Fruit fly (Drosophila melanogaster) whole organism, embryonic: ENCODE data around the gene CG11550.

Experiments
- Ada2b ChIP-seq: fragments of 200-800 bp; sonication (Bioruptor generic); IDR thresholded peaks from 2 replicates; pipeline ENCODE4 v1.3.6; 2022; ENCODE audit warnings: missing biosample characterization, missing genetic modification characterization
- B-H2 ChIP-seq: fragments of 200-800 bp; sonication (Bioruptor generic); optimal IDR thresholded peaks from 2 replicates; lab custom pipeline; 2018; ENCODE audit warnings: missing biosample characterization, mild to moderate bottlenecking, missing genetic modification characterization
- Bgb ChIP-seq: fragments of 200-800 bp; sonication (Bioruptor generic); IDR thresholded peaks from 2 replicates; pipeline ENCODE4 v1.3.6; 2022; ENCODE audit warnings: missing biosample characterization, missing genetic modification characterization; ENCODE audit not compliant: partially characterized antibody
- Blimp-1 ChIP-seq: fragments of 200-800 bp; sonication (Bioruptor generic); optimal IDR thresholded peaks from 3 replicates; lab custom pipeline; 2018; ENCODE audit warnings: missing biosample characterization, missing genetic modification characterization, mild to moderate bottlenecking, moderate library complexity, missing genetic modification reagents
- CG10565 ChIP-seq: fragments of 200-800 bp; sonication (Bioruptor generic); optimal IDR thresholded peaks from 3 replicates; lab custom pipeline; 2016; ENCODE audit warnings: missing biosample characterization, mild to moderate bottlenecking, missing genetic modification characterization
- CG10654 ChIP-seq: fragments of 200-800 bp; sonication (Bioruptor generic); optimal IDR thresholded peaks from 2 replicates; lab custom pipeline; 2016; ENCODE audit warnings: missing biosample characterization, missing genetic modification characterization
- CG11504 ChIP-seq: fragments of 200-800 bp; sonication (Bioruptor generic); optimal IDR thresholded peaks from 3 replicates; lab custom pipeline; 2019; ENCODE audit warnings: missing biosample characterization, mild to moderate bottlenecking, missing genetic modification characterization, moderate library complexity
- CG11560 ChIP-seq: fragments of 200-800 bp; sonication (Bioruptor generic); IDR thresholded peaks from 3 replicates; pipeline ENCODE4 v1.3.6; 2022; ENCODE audit warnings: missing biosample characterization, missing genetic modification characterization
- CG12155 ChIP-seq: fragments of 200-800 bp; sonication (Bioruptor generic); optimal IDR thresholded peaks from 3 replicates; lab custom pipeline; 2016; ENCODE audit warnings: missing biosample characterization, missing genetic modification characterization
- CG12391 ChIP-seq: fragments of 200-800 bp; sonication (Bioruptor generic); optimal IDR thresholded peaks from 3 replicates; lab custom pipeline; 2018; ENCODE audit warnings: missing biosample characterization, mild to moderate bottlenecking, missing genetic modification characterization, moderate library complexity
- CG12659 ChIP-seq: fragments of 200-800 bp; sonication (Bioruptor generic); optimal IDR thresholded peaks from 3 replicates; lab custom pipeline; 2017; ENCODE audit warnings: mild to moderate bottlenecking, missing biosample characterization, missing genetic modification reagents, missing genetic modification characterization
- CG15479 ChIP-seq: fragments of 200-800 bp; sonication (Bioruptor generic); optimal IDR thresholded peaks from 3 replicates; lab custom pipeline; 2019; ENCODE audit warnings: missing biosample characterization, mild to moderate bottlenecking, missing genetic modification characterization, moderate library complexity
- CG17328 ChIP-seq: fragments of 200-800 bp; sonication (Bioruptor generic); IDR thresholded peaks from 2 replicates; pipeline ENCODE4 v1.3.6; 2022; ENCODE audit warnings: missing biosample characterization, missing genetic modification characterization
- CG18599 ChIP-seq: fragments of 200-800 bp; sonication (Bioruptor generic); optimal IDR thresholded peaks from 3 replicates; lab custom pipeline; 2017; ENCODE audit warnings: missing biosample characterization, missing genetic modification characterization, mild to moderate bottlenecking, moderate library complexity, missing genetic modification reagents
- CG18619 ChIP-seq: fragments of 200-800 bp; sonication (Bioruptor generic); optimal IDR thresholded peaks from 3 replicates; lab custom pipeline; 2017; ENCODE audit warnings: missing biosample characterization, mild to moderate bottlenecking, missing genetic modification characterization
- CG2202 ChIP-seq: fragments of 200-800 bp; sonication (Bioruptor generic); optimal IDR thresholded peaks from 2 replicates; lab custom pipeline; 2018; ENCODE audit warnings: missing biosample characterization, mild to moderate bottlenecking, missing genetic modification characterization
- CG30403 ChIP-seq: fragments of 200-800 bp; sonication (Bioruptor generic); optimal IDR thresholded peaks from 3 replicates; lab custom pipeline; 2016; ENCODE audit warnings: missing biosample characterization, missing genetic modification characterization
- CG4424 ChIP-seq: fragments of 200-800 bp; sonication (Bioruptor generic); optimal IDR thresholded peaks from 3 replicates; lab custom pipeline; 2016; ENCODE audit warnings: missing biosample characterization, missing genetic modification characterization
- CG5953 ChIP-seq: fragments of 200-800 bp; sonication (Bioruptor generic); IDR thresholded peaks from 2 replicates; pipeline ENCODE4 v1.3.6; 2022; ENCODE audit warnings: missing biosample characterization, missing genetic modification characterization
- CG6791 ChIP-seq: fragments of 200-800 bp; sonication (Bioruptor generic); IDR thresholded peaks from 3 replicates; pipeline ENCODE4 v1.3.6; 2022; ENCODE audit warnings: missing biosample characterization, missing genetic modification characterization; ENCODE audit not compliant: partially characterized antibody
- CG7839 ChIP-seq: fragments of 200-800 bp; sonication (Bioruptor generic); optimal IDR thresholded peaks from 3 replicates; lab custom pipeline; 2018; ENCODE audit warnings: missing biosample characterization, mild to moderate bottlenecking, missing genetic modification characterization, moderate library complexity
- CG8924 ChIP-seq: fragments of 200-800 bp; optimal IDR thresholded peaks from 3 replicates; lab custom pipeline; 2019; ENCODE audit warnings: missing biosample characterization, mild to moderate bottlenecking, missing genetic modification characterization, moderate library complexity
- Dad ChIP-seq: fragments of 200-800 bp; sonication (Bioruptor generic); optimal IDR thresholded peaks from 3 replicates; lab custom pipeline; 2016; ENCODE audit warnings: missing biosample characterization, missing genetic modification characterization
- Deaf1 ChIP-seq: fragments of 200-800 bp; optimal IDR thresholded peaks from 3 replicates; lab custom pipeline; 2019; ENCODE audit warnings: missing biosample characterization, mild to moderate bottlenecking, missing genetic modification characterization, moderate library complexity
- Dp ChIP-seq: fragments of 200-800 bp; sonication (Bioruptor generic); optimal IDR thresholded peaks from 2 replicates; lab custom pipeline; 2018; ENCODE audit warnings: missing biosample characterization, mild to moderate bottlenecking, missing genetic modification characterization, moderate library complexity
- Fer3 ChIP-seq: fragments of 200-800 bp; sonication (Bioruptor generic); optimal IDR thresholded peaks from 2 replicates; lab custom pipeline; 2018; ENCODE audit warnings: missing biosample characterization, mild to moderate bottlenecking, missing genetic modification characterization, moderate library complexity
- Lim3 ChIP-seq: fragments of 200-800 bp; sonication (Bioruptor generic); IDR thresholded peaks from 2 replicates; pipeline ENCODE4 v1.3.6; 2022; ENCODE audit warnings: missing biosample characterization, missing genetic modification characterization
- NC2β ChIP-seq: fragments of 200-800 bp; sonication (Bioruptor generic); optimal IDR thresholded peaks from 2 replicates; lab custom pipeline; 2016; ENCODE audit warnings: missing biosample characterization, missing genetic modification characterization
- NfI ChIP-seq: fragments of 200-800 bp; sonication (Bioruptor generic); optimal IDR thresholded peaks from 3 replicates; lab custom pipeline; 2018; ENCODE audit warnings: missing biosample characterization, mild to moderate bottlenecking, missing genetic modification characterization, moderate library complexity
- Sox100B ChIP-seq: fragments of 200-800 bp; sonication (Bioruptor generic); optimal IDR thresholded peaks from 3 replicates; lab custom pipeline; 2018; ENCODE audit warnings: missing biosample characterization, mild to moderate bottlenecking, missing genetic modification characterization
- Sry-δ ChIP-seq: fragments of 200-800 bp; sonication (Bioruptor generic); optimal IDR thresholded peaks from 2 replicates; lab custom pipeline; 2016; ENCODE audit warnings: missing biosample characterization, missing genetic modification characterization
- al ChIP-seq: fragments of 200-800 bp; sonication (Bioruptor generic); IDR thresholded peaks from 2 replicates; pipeline ENCODE4 v1.3.6; 2022; ENCODE audit warnings: missing biosample characterization, missing genetic modification characterization
- cas ChIP-seq: fragments of 200-800 bp; sonication (Bioruptor generic); IDR thresholded peaks from 2 replicates; pipeline ENCODE4 v1.3.6; 2022; ENCODE audit warnings: missing biosample characterization, missing genetic modification characterization
- caup ChIP-seq: fragments of 200-800 bp; sonication (Bioruptor generic); optimal IDR thresholded peaks from 3 replicates; lab custom pipeline; 2017; ENCODE audit warnings: missing biosample characterization, mild to moderate bottlenecking, missing genetic modification characterization, moderate library complexity; ENCODE audit not compliant: severe bottlenecking
- chm ChIP-seq: fragments of 200-800 bp; sonication (Bioruptor generic); IDR thresholded peaks from 2 replicates; pipeline ENCODE4 v1.3.6; 2022; ENCODE audit warnings: missing biosample characterization, missing genetic modification characterization
- cwo ChIP-seq: fragments of 200-800 bp; sonication (Bioruptor generic); optimal IDR thresholded peaks from 3 replicates; lab custom pipeline; 2017; ENCODE audit warnings: missing biosample characterization, missing genetic modification characterization, mild to moderate bottlenecking, moderate library complexity, missing genetic modification reagents
- dmrt11E ChIP-seq: fragments of 200-800 bp; sonication (Bioruptor generic); optimal IDR thresholded peaks from 3 replicates; lab custom pipeline; 2018; ENCODE audit warnings: missing biosample characterization, mild to moderate bottlenecking, missing genetic modification characterization, moderate library complexity
- dmrt99B ChIP-seq: fragments of 200-800 bp; sonication (Bioruptor generic); optimal IDR thresholded peaks from 2 replicates; lab custom pipeline; 2018; ENCODE audit warnings: missing biosample characterization, mild to moderate bottlenecking, missing genetic modification characterization, moderate library complexity
- ham ChIP-seq: fragments of 200-800 bp; sonication (Bioruptor generic); IDR thresholded peaks from 2 replicates; pipeline ENCODE4 v1.3.6; 2022; ENCODE audit warnings: missing biosample characterization, missing genetic modification characterization
- ind ChIP-seq: fragments of 200-800 bp; sonication (Bioruptor generic); optimal IDR thresholded peaks from 3 replicates; lab custom pipeline; 2016; ENCODE audit warnings: missing biosample characterization, missing genetic modification characterization
- lab ChIP-seq: fragments of 200-800 bp; sonication (Bioruptor generic); optimal IDR thresholded peaks from 3 replicates; lab custom pipeline; 2017; ENCODE audit warnings: missing biosample characterization, missing genetic modification characterization, mild to moderate bottlenecking, moderate library complexity, missing genetic modification reagents
- nom ChIP-seq: fragments of 200-800 bp; sonication (Bioruptor generic); optimal IDR thresholded peaks from 2 replicates; lab custom pipeline; 2017; ENCODE audit warnings: missing biosample characterization, missing genetic modification characterization, mild to moderate bottlenecking, moderate library complexity, missing genetic modification reagents
- pb ChIP-seq: fragments of 200-800 bp; sonication (Bioruptor generic); optimal IDR thresholded peaks from 3 replicates; lab custom pipeline; 2016; ENCODE audit warnings: missing biosample characterization, missing genetic modification characterization
- prd ChIP-seq, 3 experiments: fragments of >200 bp in 2 of 3; fragments of 200-800 bp in 1 of 3; sonication (Bioruptor generic) in 1 of 3; optimal IDR thresholded peaks in 2 of 3; IDR thresholded peaks in 1 of 3; 2 replicates in 2 of 3; 3 replicates in 1 of 3; pipeline versions ENCODE4 v1.3.6 to Lab custom; 2017 to 2022; ENCODE audit warnings: missing biosample characterization in 1 of 3, missing genetic modification characterization in 1 of 3
- run ChIP-seq: fragments of 200-800 bp; sonication (Bioruptor generic); optimal IDR thresholded peaks from 3 replicates; lab custom pipeline; 2018; ENCODE audit warnings: missing biosample characterization, mild to moderate bottlenecking, missing genetic modification characterization
- sens ChIP-seq: fragments of 200-800 bp; sonication (Bioruptor generic); peaks from one replicate; lab custom pipeline; 2016; ENCODE audit warnings: missing biosample characterization, missing genetic modification characterization
- vnd ChIP-seq: fragments of 200-800 bp; sonication (Bioruptor generic); IDR thresholded peaks from 3 replicates; pipeline ENCODE4 v1.3.6; 2022; ENCODE audit warnings: missing biosample characterization, missing genetic modification characterization; ENCODE audit not compliant: partially characterized antibody
- zen2 ChIP-seq: fragments of 200-800 bp; sonication (Bioruptor generic); IDR thresholded peaks from 3 replicates; pipeline ENCODE4 v1.3.6; 2022; ENCODE audit warnings: missing biosample characterization, missing genetic modification characterization; ENCODE audit not compliant: partially characterized antibody

Gene CG11550

DNA sequence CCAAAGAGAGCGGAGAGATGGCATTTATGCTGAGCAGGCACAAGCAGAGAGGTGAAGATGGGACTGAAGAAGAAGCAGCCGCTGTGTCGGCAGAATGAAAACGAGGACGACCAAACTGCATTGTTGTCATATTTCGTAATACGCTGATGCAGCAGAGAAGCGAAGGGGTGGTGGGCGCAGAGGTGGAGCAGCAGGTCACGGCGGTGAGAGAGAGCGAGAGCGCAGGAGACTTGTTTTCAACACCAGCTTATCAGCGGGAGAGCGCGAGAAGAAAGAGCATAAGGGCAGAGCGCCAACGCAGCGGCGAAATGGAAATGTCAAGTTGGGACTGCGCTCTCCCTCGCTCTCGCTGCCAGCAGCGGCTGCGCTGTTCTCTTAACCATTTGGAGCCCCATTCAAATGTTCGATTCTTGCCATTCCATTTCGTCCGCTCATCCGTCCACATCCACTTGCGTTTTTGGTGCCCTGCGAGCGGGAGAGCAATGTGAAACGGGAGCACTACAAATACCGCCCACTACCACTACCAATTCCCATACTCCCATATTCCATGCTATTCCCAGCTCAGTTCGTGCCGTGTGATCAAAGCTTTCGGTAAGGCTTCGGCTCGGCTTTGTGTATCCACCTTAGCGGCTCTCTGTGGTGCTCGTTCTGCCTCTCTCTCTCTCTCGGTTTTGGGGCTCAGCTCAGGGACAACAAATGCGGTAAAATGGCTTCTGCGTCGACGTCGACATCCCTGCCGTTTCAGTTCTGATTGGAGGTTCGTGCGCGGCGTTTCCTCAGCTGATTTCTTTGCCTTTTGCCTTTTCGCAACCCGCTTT lies 33.8 kb upstream of the CG11550 start, which contains the start of gene ttk (continued):
- TF ChIP-seq zen2 (peak; percentile 72), ind (GFP tag; lab: Kevin White, UChicago) (no peak), vnd (GFP tag; lab: Robert Waterston, UW) (no peak), Ada2b (GFP tag; lab: Robert Waterston, UW) (no peak), B-H2 (GFP tag; lab: Kevin White, UChicago) (no peak), lab (GFP tag; lab: Kevin White, UChicago) (peak; percentile 2), Sox100B (GFP tag; lab: Kevin White, UChicago) (no peak), CG15479 (GFP tag; lab: Kevin White, UChicago) (peak; percentile 23), CG18599 (GFP tag; lab: Kevin White, UChicago) (no peak), Dad (peak; percentile 3), cas (GFP tag; lab: Robert Waterston, UW) (no peak), CG18619 (GFP tag; lab: Kevin White, UChicago) (no peak), caup (GFP tag; lab: Kevin White, UChicago) (no peak), al (GFP tag; lab: Robert Waterston, UW) (no peak), CG8924 (tag; lab: Kevin White, UChicago) (peak; percentile 6), CG6791 (GFP tag; lab: Robert Waterston, UW) (no peak), Bgb (GFP tag; lab: Robert Waterston, UW) (no peak), Lim3 (GFP tag; lab: Robert Waterston, UW) (no peak), CG11504 (no peak), CG12659 (GFP tag; lab: Kevin White, UChicago) (no peak), ham (GFP tag; lab: Robert Waterston, UW) (no peak), chm (GFP tag; lab: Robert Waterston, UW) (0 out of 2 replicates have a peak, but pooled peaks have one; percentile 50), CG12391 (tag; lab: Kevin White, UChicago) (no peak), CG7839 (tag; lab: Kevin White, UChicago) (no peak), NC2β (GFP tag; lab: Kevin White, UChicago) (no peak), CG2202 (tag; lab: Kevin White, UChicago) (no peak), CG12155 (GFP tag; lab: Kevin White, UChicago) (no peak), run (tag; lab: Kevin White, UChicago) (no peak), CG5953 (GFP tag; lab: Robert Waterston, UW) (no peak), CG17328 (GFP tag; lab: Robert Waterston, UW) (no peak), pb (GFP tag; lab: Kevin White, UChicago) (no peak), Blimp-1 (GFP tag; lab: Kevin White, UChicago) (no peak), dmrt11E (tag; lab: Kevin White, UChicago) (no peak), prd (optimal IDR thresholded peaks at IDR 0.05; lab: Kevin White, UChicago) (no peak), prd (GFP tag; IDR thresholded peaks at IDR 0.05; lab: Robert Waterston, UW) (no peak), dmrt99B (tag; lab: Kevin White, UChicago) (peak; percentile 13), Deaf1 (peak; percentile 87), CG30403 (no peak), Sry-δ (GFP tag; lab: Kevin White, UChicago) (no peak), CG10565 (GFP tag; lab: Kevin White, UChicago) (no peak), Fer3 (tag; lab: Kevin White, UChicago) (no peak), sens (GFP tag; lab: Kevin White, UChicago) (peak; percentile 87), nom (GFP tag; lab: Kevin White, UChicago) (peak; percentile 68), CG4424 (GFP tag; lab: Kevin White, UChicago) (no peak), cwo (GFP tag; lab: Kevin White, UChicago) (no peak), Dp (no peak), NfI (GFP tag; lab: Kevin White, UChicago) (no peak), CG11560 (tag; lab: Robert Waterston, UW) (no peak), CG10654 (GFP tag; lab: Kevin White, UChicago) (no peak)
